Worm (Caenorhabditis elegans) whole organism, early embryonic: Measurements from ENCODE around the gene hex-1.

Experiments used
- B0310.2 ChIP-seq: sonication (generic microtip); optimal IDR thresholded peaks from 2 replicates; lab custom pipeline; 2016; ENCODE audit warnings: mild to moderate bottlenecking, missing genetic modification characterization, missing compliant biosample characterization
- ama-1 ChIP-seq: fragments of 150-350 bp; optimal IDR thresholded peaks from 2 replicates; lab custom pipeline; 2014
- ceh-13 ChIP-seq: fragments of 200-800 bp; sonication (Bioruptor generic); optimal IDR thresholded peaks from 2 replicates; lab custom pipeline; 2018; ENCODE audit warnings: mild to moderate bottlenecking, missing genetic modification characterization, missing compliant biosample characterization
- ceh-36 ChIP-seq: sonication (generic microtip); optimal IDR thresholded peaks from 2 replicates; lab custom pipeline; 2016; ENCODE audit warnings: missing genetic modification characterization, inconsistent platforms, missing compliant biosample characterization
- ets-7 ChIP-seq: sonication (generic microtip); optimal IDR thresholded peaks from 2 replicates; lab custom pipeline; 2016; ENCODE audit warnings: missing genotype, missing genetic modification characterization, missing compliant biosample characterization
- flt-1 ChIP-seq: fragments of 200-800 bp; sonication (Bioruptor generic); IDR thresholded peaks from 2 replicates; pipeline ENCODE4 v1.3.6; 2022; ENCODE audit warnings: missing genetic modification characterization, missing compliant biosample characterization
- hmbx-1 ChIP-seq: sonication (generic microtip); optimal IDR thresholded peaks from 2 replicates; lab custom pipeline; 2016; ENCODE audit warnings: mild to moderate bottlenecking, missing genetic modification characterization, missing compliant biosample characterization
- pes-1 ChIP-seq: fragments of 200-800 bp; sonication (Bioruptor generic); IDR thresholded peaks from 2 replicates; pipeline ENCODE4 v1.3.6; 2022; ENCODE audit warnings: missing genetic modification reagents, missing genetic modification characterization, missing compliant biosample characterization
- scrt-1 ChIP-seq: fragments of 200-800 bp; sonication (Bioruptor generic); IDR thresholded peaks from 2 replicates; pipeline ENCODE4 v1.3.6; 2022; ENCODE audit warnings: missing genetic modification characterization, missing compliant biosample characterization
- sea-1 ChIP-seq: fragments of 200-800 bp; sonication (Bioruptor generic); conservative IDR thresholded peaks from 2 replicates; pipeline ENCODE4 v1.3.6; 2022; ENCODE audit warnings: missing genetic modification characterization, missing compliant biosample characterization
- tbx-37 ChIP-seq: fragments of 200-800 bp; sonication (Bioruptor generic); conservative IDR thresholded peaks from 2 replicates; pipeline ENCODE4 v1.3.6; 2022; ENCODE audit warnings: missing genetic modification reagents, missing genetic modification characterization, missing compliant biosample characterization
- tra-4 ChIP-seq: sonication (generic microtip); optimal IDR thresholded peaks from 2 replicates; lab custom pipeline; 2017; ENCODE audit warnings: missing genetic modification characterization, missing compliant biosample characterization

- TF ChIP-seq flt-1 (peak; percentile 78), tbx-37 (GFP tag; lab: Robert Waterston, UW) (peak; percentile 77), sea-1 (GFP tag; lab: Robert Waterston, UW) (peak; percentile 87), ets-7 (tag; lab: Kevin White, UChicago) (peak; percentile 12), ama-1 (lab: Kevin White, UChicago) (no peak), hmbx-1 (peak; percentile 66), B0310.2 (tag; lab: Kevin White, UChicago) (peak; percentile 40), ceh-36 (tag; lab: Kevin White, UChicago) (peak; percentile 74), pes-1 (GFP tag; lab: Robert Waterston, UW) (peak; percentile 89), scrt-1 (GFP tag; lab: Robert Waterston, UW) (peak; percentile 85), ceh-13 (peak; percentile 61), tra-4 (tag; lab: Kevin White, UChicago) (peak; percentile 66)
Observed at ce11 chrX:2226875-2227355, 6.0 kb downstream of the hex-1 start.
